Worm (Caenorhabditis elegans) whole organism, L4/young adult: ENCODE data around the gene mel-32.

Experiments
- W03F9.2 ChIP-seq: fragments of 150-350 bp; optimal IDR thresholded peaks from 2 replicates; lab custom pipeline; 2014; ENCODE audit warnings: missing biosample characterization, missing genetic modification characterization
- dao-5 ChIP-seq: sonication (generic microtip); optimal IDR thresholded peaks from 2 replicates; lab custom pipeline; 2016; ENCODE audit warnings: missing genotype, missing genetic modification characterization, moderate library complexity, missing compliant biosample characterization
- him-1 ChIP-seq: sonication (generic microtip); optimal IDR thresholded peaks from 2 replicates; lab custom pipeline; 2016; ENCODE audit warnings: missing genotype, missing genetic modification reagents, missing genetic modification characterization, missing compliant biosample characterization

DNA sequence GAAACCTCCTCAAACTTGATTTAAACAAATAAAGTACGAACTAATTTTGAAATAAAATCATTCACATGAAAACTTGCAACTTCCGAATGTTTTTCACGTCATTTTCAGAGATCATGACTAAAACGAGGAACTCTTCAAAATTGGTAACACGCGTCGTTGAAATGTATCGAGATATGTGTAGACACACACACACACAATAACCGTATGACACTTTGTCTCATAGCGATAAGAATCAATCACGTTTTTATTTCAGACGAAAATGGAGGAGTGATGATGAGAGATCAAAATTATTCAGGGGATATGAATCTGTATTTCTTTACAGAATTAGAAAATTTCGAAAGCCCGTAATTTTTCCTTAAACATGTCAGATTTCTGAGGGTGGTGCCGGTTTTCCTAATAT, 20.1 kb downstream of the mel-32 start:
- TF ChIP-seq him-1 (tag; lab: Kevin White, UChicago) (no peak), W03F9.2 (tag; lab: Kevin White, UChicago) (no peak), dao-5 (tag; lab: Kevin White, UChicago) (no peak)
